Worm (Caenorhabditis elegans) whole organism, late embryonic: ENCODE measurements around the gene irld-38.

Experiments
- F13H6.1 ChIP-seq: sonication (generic microtip); optimal IDR thresholded peaks from 2 replicates; lab custom pipeline; 2016; ENCODE audit warnings: missing genetic modification characterization, missing compliant biosample characterization
- K02D7.2 ChIP-seq: sonication (generic microtip); optimal IDR thresholded peaks from 2 replicates; lab custom pipeline; 2017; ENCODE audit warnings: mild to moderate bottlenecking, missing genetic modification characterization, missing compliant biosample characterization
- K09A11.1 ChIP-seq: sonication (generic microtip); optimal IDR thresholded peaks from 2 replicates; lab custom pipeline; 2017; ENCODE audit warnings: antibody characterized with exemption, mild to moderate bottlenecking, missing genetic modification characterization, missing compliant biosample characterization; ENCODE audit not compliant: insufficient read depth
- T23F11.4 ChIP-seq: fragments of 200-800 bp; sonication (Bioruptor generic); optimal IDR thresholded peaks from 2 replicates; lab custom pipeline; 2018; ENCODE audit warnings: mild to moderate bottlenecking, missing genetic modification characterization, missing compliant biosample characterization
- Y22D7AL.16 ChIP-seq: sonication (generic microtip); optimal IDR thresholded peaks from 2 replicates; lab custom pipeline; 2016; ENCODE audit warnings: missing genetic modification characterization, missing compliant biosample characterization
- ceh-14 ChIP-seq: sonication (generic microtip); optimal IDR thresholded peaks from 2 replicates; lab custom pipeline; 2016; ENCODE audit warnings: missing genotype, missing genetic modification characterization, missing compliant biosample characterization
- ceh-2 ChIP-seq: sonication (generic microtip); optimal IDR thresholded peaks from 2 replicates; lab custom pipeline; 2016; ENCODE audit warnings: missing genotype, missing genetic modification characterization, missing compliant biosample characterization
- ceh-22 ChIP-seq: sonication (generic microtip); optimal IDR thresholded peaks from 2 replicates; lab custom pipeline; 2017; ENCODE audit warnings: missing biosample characterization, missing genetic modification characterization
- ceh-45 ChIP-seq: fragments of 200-800 bp; sonication (Bioruptor generic); IDR thresholded peaks from 2 replicates; pipeline ENCODE4 v1.3.6; 2022; ENCODE audit warnings: missing genetic modification reagents, missing genetic modification characterization, missing compliant biosample characterization
- ceh-48 ChIP-seq: sonication (generic microtip); optimal IDR thresholded peaks from 2 replicates; lab custom pipeline; 2016; ENCODE audit warnings: missing genetic modification characterization, inconsistent platforms, missing compliant biosample characterization
- che-1 ChIP-seq: sonication (generic microtip); optimal IDR thresholded peaks from 2 replicates; lab custom pipeline; 2016; ENCODE audit warnings: mild to moderate bottlenecking, missing genetic modification characterization, missing compliant biosample characterization
- dmd-4 ChIP-seq: sonication (generic microtip); optimal IDR thresholded peaks from 2 replicates; lab custom pipeline; 2016; ENCODE audit warnings: borderline replicate concordance, missing genetic modification characterization, missing compliant biosample characterization
- dve-1 ChIP-seq: sonication (generic microtip); optimal IDR thresholded peaks from 2 replicates; lab custom pipeline; 2017; ENCODE audit warnings: antibody characterized with exemption, mild to moderate bottlenecking, missing genetic modification characterization, missing compliant biosample characterization
- elt-2 ChIP-seq: sonication (generic microtip); optimal IDR thresholded peaks from 2 replicates; lab custom pipeline; 2016; ENCODE audit warnings: missing genetic modification reagents, missing genetic modification characterization, missing compliant biosample characterization
- elt-4 ChIP-seq: sonication (generic microtip); optimal IDR thresholded peaks from 2 replicates; lab custom pipeline; 2016; ENCODE audit warnings: missing genetic modification characterization, missing compliant biosample characterization
- eyg-1 ChIP-seq: sonication (generic microtip); optimal IDR thresholded peaks from 2 replicates; lab custom pipeline; 2016; ENCODE audit warnings: missing genotype, missing genetic modification characterization, missing compliant biosample characterization
- fax-1 ChIP-seq: sonication (generic microtip); optimal IDR thresholded peaks from 2 replicates; lab custom pipeline; 2016; ENCODE audit warnings: missing genotype, missing genetic modification characterization, missing compliant biosample characterization
- hlh-15 ChIP-seq: sonication (generic microtip); optimal IDR thresholded peaks from 2 replicates; lab custom pipeline; 2016; ENCODE audit warnings: missing genetic modification characterization, missing compliant biosample characterization
- hlh-8 ChIP-seq: sonication (generic microtip); optimal IDR thresholded peaks from 2 replicates; lab custom pipeline; 2016; ENCODE audit warnings: missing genotype, missing genetic modification characterization, missing compliant biosample characterization
- lim-6 ChIP-seq: sonication (generic microtip); optimal IDR thresholded peaks from 2 replicates; lab custom pipeline; 2016; ENCODE audit warnings: missing genetic modification characterization, missing compliant biosample characterization
- nhr-11 ChIP-seq: fragments of 150-350 bp; optimal IDR thresholded peaks from 2 replicates; lab custom pipeline; 2014; ENCODE audit warnings: missing biosample characterization, missing genetic modification characterization
- npax-4 ChIP-seq: sonication (generic microtip); optimal IDR thresholded peaks from 2 replicates; lab custom pipeline; 2016; ENCODE audit warnings: missing genetic modification characterization, missing compliant biosample characterization
- odd-2 ChIP-seq: sonication (generic microtip); optimal IDR thresholded peaks from 2 replicates; lab custom pipeline; 2017; ENCODE audit warnings: antibody characterized with exemption, mild to moderate bottlenecking, missing genetic modification characterization, missing compliant biosample characterization
- pag-3 ChIP-seq: sonication (generic microtip); optimal IDR thresholded peaks from 2 replicates; lab custom pipeline; 2016; ENCODE audit warnings: missing compliant biosample characterization, missing genetic modification characterization, borderline replicate concordance
- pat-9 ChIP-seq: fragments of 200-800 bp; sonication (Bioruptor generic); optimal IDR thresholded peaks from 2 replicates; lab custom pipeline; 2018; ENCODE audit warnings: mild to moderate bottlenecking, missing genetic modification characterization, moderate library complexity, missing compliant biosample characterization
- pax-1 ChIP-seq: fragments of 150-350 bp; optimal IDR thresholded peaks from 2 replicates; lab custom pipeline; 2014; ENCODE audit warnings: missing biosample characterization, missing genetic modification characterization
- pros-1 ChIP-seq: fragments of 150-350 bp; optimal IDR thresholded peaks from 2 replicates; lab custom pipeline; 2014; ENCODE audit warnings: missing biosample characterization, missing genetic modification reagents, missing genetic modification characterization
- ref-2 ChIP-seq: sonication (generic microtip); optimal IDR thresholded peaks from 2 replicates; lab custom pipeline; 2016; ENCODE audit warnings: missing genetic modification characterization, missing compliant biosample characterization
- sox-2 ChIP-seq: fragments of 200-800 bp; sonication (Bioruptor generic); IDR thresholded peaks from 2 replicates; pipeline ENCODE4 v1.3.6; 2022; ENCODE audit warnings: missing genetic modification reagents, missing genetic modification characterization, missing compliant biosample characterization
- syd-9 ChIP-seq: sonication (generic microtip); optimal IDR thresholded peaks from 2 replicates; lab custom pipeline; 2016; ENCODE audit warnings: mild to moderate bottlenecking, missing genetic modification characterization, moderate library complexity, missing compliant biosample characterization
- tbx-2 ChIP-seq: sonication (generic microtip); optimal IDR thresholded peaks from 2 replicates; lab custom pipeline; 2016; ENCODE audit warnings: missing genetic modification characterization, missing compliant biosample characterization
- tbx-7 ChIP-seq: sonication (generic microtip); optimal IDR thresholded peaks from 2 replicates; lab custom pipeline; 2016; ENCODE audit warnings: missing genotype, missing genetic modification characterization, missing compliant biosample characterization
- unc-3 ChIP-seq, 2 experiments: fragments of 200-800 bp in 1 of 2; sonication (Bioruptor generic) in 1 of 2; sonication (generic microtip) in 1 of 2; conservative IDR thresholded peaks in 1 of 2; optimal IDR thresholded peaks in 1 of 2; 2 replicates each; pipeline versions ENCODE4 v1.3.6 to Lab custom; 2016 to 2022; ENCODE audit warnings: missing compliant biosample characterization in 2 of 2, missing genetic modification characterization in 2 of 2, missing genetic modification reagents in 1 of 2
- unc-42 ChIP-seq: sonication (generic microtip); optimal IDR thresholded peaks from 2 replicates; lab custom pipeline; 2016; ENCODE audit warnings: missing genotype, missing genetic modification characterization, missing compliant biosample characterization
- unc-55 ChIP-seq: sonication (generic microtip); optimal IDR thresholded peaks from 2 replicates; lab custom pipeline; 2017; ENCODE audit warnings: missing biosample characterization, missing genetic modification reagents, missing genetic modification characterization
- ztf-16 ChIP-seq: sonication (generic microtip); optimal IDR thresholded peaks from 2 replicates; lab custom pipeline; 2017; ENCODE audit warnings: missing genetic modification characterization, missing compliant biosample characterization

irld-38 gene

DNA sequence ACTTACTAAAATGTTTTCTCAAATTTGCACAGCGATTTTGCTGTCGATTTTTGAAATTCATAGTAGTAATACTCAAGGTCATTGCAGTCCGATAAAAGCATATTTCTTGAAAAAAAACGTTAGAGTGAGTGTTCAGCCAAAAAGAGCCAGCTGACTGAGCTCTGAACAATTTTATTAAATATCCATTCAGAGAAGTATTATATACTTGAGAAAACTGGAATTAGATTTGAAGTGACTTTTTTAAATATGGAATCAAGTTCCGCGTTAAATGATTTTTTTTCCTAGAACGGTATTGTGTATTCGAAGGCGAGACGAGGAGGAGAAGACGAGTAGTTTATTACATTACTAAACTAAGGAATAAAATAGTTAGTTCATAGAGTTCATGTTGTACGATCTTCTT, 40.8 kb downstream of the irld-38 start, which contains the start of gene srw-121:
Gene srw-121, minus strand, starts transcription at position 101 of the 400 bp plus-strand sequence.
- TF ChIP-seq tbx-7 (no peak), dve-1 (tag; lab: Kevin White, UChicago) (no peak), F13H6.1 (no peak), ceh-22 (no peak), ceh-48 (tag; lab: Kevin White, UChicago) (no peak), fax-1 (no peak), nhr-11 (tag; lab: Kevin White, UChicago) (no peak), ztf-16 (tag; lab: Kevin White, UChicago) (no peak)

DNA sequence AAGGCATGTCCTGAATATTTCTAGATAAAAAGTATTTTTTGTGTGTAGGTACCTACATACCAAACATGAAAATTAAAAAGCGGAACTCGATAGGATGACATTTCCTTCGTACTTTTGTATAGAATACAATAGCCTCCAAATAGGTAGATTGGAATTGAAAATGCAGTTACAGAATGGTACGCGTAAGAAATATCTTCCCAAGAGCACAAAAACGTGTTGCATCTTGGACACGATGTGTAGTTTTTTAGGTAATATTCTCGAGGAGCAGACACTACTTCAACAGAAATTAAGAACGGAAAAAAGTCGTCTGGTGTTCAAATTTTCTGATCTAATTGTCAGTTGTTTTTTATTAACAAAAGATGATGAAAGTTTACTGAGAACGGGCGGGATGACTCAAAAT, 44.8 kb downstream of the irld-38 start, which contains the start of gene srh-85:
Gene srh-85, minus strand, starts transcription at position 101 of the 400 bp plus-strand sequence.
- TF ChIP-seq lim-6 (tag; lab: Kevin White, UChicago) (no peak), syd-9 (tag; lab: Kevin White, UChicago) (no peak), unc-55 (GFP tag; lab: Kevin White, UChicago) (no peak), unc-42 (tag; lab: Kevin White, UChicago) (no peak), pax-1 (tag; lab: Kevin White, UChicago) (no peak), dmd-4 (tag; lab: Kevin White, UChicago) (no peak), ceh-45 (GFP tag; lab: Robert Waterston, UW) (no peak), eyg-1 (no peak), ztf-16 (tag; lab: Kevin White, UChicago) (no peak), tbx-2 (tag; lab: Kevin White, UChicago) (no peak), ref-2 (no peak), ceh-22 (no peak), Y22D7AL.16 (tag; lab: Kevin White, UChicago) (no peak), K02D7.2 (tag; lab: Kevin White, UChicago) (no peak), unc-3 (GFP tag; conservative IDR thresholded peaks at IDR 0.05; lab: Robert Waterston, UW) (no peak), unc-3 (tag; optimal IDR thresholded peaks at IDR 0.05; lab: Kevin White, UChicago) (no peak), hlh-15 (tag; lab: Kevin White, UChicago) (no peak), che-1 (tag; lab: Kevin White, UChicago) (no peak), ceh-14 (no peak)

DNA sequence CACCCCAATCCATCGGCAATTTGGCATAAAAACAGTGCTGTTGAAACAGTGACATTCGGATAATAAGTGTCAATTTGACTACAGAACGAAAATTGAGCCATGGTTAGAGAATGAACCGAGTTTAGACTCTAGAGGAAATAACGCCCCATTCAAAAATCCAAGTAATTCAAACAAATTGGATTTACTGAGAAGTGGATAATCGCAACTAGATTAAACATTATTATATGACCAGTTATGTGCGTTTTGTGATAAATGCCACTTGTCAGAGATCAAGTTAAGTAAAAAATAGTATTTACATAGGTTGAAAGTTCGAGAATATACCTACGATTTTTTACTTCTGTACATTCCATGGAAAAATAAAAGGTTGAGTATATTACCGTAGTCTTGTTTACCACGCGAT, 46.9 kb downstream of the irld-38 start, which contains the start of gene srw-139:
Gene srw-139, minus strand, starts transcription at position 101 of the 400 bp plus-strand sequence.
- no peak for TF ChIP-seq pros-1
- no peak for TF ChIP-seq hlh-8
- TF ChIP-seq dmd-4 (tag; lab: Kevin White, UChicago): no peak
- no peak for TF ChIP-seq ztf-16 (tag; lab: Kevin White, UChicago)
- no peak for TF ChIP-seq che-1 (tag; lab: Kevin White, UChicago)
- TF ChIP-seq pag-3 (tag; lab: Kevin White, UChicago): no peak
- no peak for TF ChIP-seq unc-42 (tag; lab: Kevin White, UChicago)
- TF ChIP-seq K09A11.1 (tag; lab: Kevin White, UChicago): no peak
- TF ChIP-seq ref-2: no peak
- TF ChIP-seq npax-4 (tag; lab: Kevin White, UChicago): no peak
- no peak for TF ChIP-seq T23F11.4 (GFP tag; lab: Kevin White, UChicago)
- TF ChIP-seq tbx-2 (tag; lab: Kevin White, UChicago): no peak
- TF ChIP-seq pat-9 (tag; lab: Kevin White, UChicago): no peak
- TF ChIP-seq odd-2 (tag; lab: Kevin White, UChicago): no peak
- no peak for TF ChIP-seq ceh-22

DNA sequence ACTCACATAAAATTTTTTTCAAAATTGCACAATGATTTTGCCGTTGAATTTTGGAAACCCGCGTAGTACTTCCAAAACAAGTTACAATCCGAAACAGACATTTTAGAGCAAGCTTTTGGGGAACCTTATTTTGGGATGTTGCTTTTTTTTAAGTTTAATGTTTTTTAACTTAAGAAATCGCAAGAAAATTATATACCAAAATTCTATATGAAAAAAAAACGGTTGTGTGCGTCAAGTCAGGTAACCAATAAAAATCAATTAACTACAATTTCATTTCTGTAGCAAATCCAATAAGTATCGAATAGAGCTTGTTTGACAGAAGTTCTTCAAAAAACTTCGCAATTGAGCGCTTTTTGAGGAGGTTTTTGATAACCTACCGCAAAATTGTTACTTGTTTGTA, 48.9 kb downstream of the irld-38 start, which contains the start of gene srw-117:
Gene srw-117, minus strand, starts transcription at position 101 of the 400 bp plus-strand sequence.
- TF ChIP-seq sox-2 (GFP tag; lab: Robert Waterston, UW) (no peak), elt-4 (tag; lab: Kevin White, UChicago) (no peak), elt-2 (no peak), odd-2 (tag; lab: Kevin White, UChicago) (no peak), ceh-2 (tag; lab: Kevin White, UChicago) (no peak), eyg-1 (no peak)
- TF ChIP-seq, all 69 proteins: peak for 0
